Fruit fly (Drosophila melanogaster) whole organism, wandering third instar larva: ENCODE measurements around the gene CG4278.

Experiments used
- Abd-B ChIP-seq: fragments of >200 bp; optimal IDR thresholded peaks from 2 replicates; lab custom pipeline; 2017; ENCODE audit warnings: missing biosample characterization, missing genetic modification characterization
- CG32264 ChIP-seq: fragments of 200-800 bp; sonication (Bioruptor generic); optimal IDR thresholded peaks from 2 replicates; lab custom pipeline; 2016; ENCODE audit warnings: missing biosample characterization, missing genetic modification characterization
- CG9705 ChIP-seq: fragments of 200-800 bp; sonication (Bioruptor generic); optimal IDR thresholded peaks from 2 replicates; lab custom pipeline; 2018; ENCODE audit warnings: missing biosample characterization, mild to moderate bottlenecking, missing genetic modification characterization
- CrebA ChIP-seq: fragments of 200-800 bp; sonication (Bioruptor generic); optimal IDR thresholded peaks from 2 replicates; lab custom pipeline; 2016; ENCODE audit warnings: missing biosample characterization, mild to moderate bottlenecking, missing genetic modification characterization, borderline replicate concordance
- Dfd ChIP-seq: fragments of >200 bp; optimal IDR thresholded peaks from 2 replicates; lab custom pipeline; 2017; ENCODE audit warnings: missing biosample characterization, missing genetic modification characterization
- Dif ChIP-seq: fragments of 200-275, 200-300 bp; sonication (Bioruptor generic); optimal IDR thresholded peaks from 2 replicates; lab custom pipeline; 2018; ENCODE audit warnings: missing biosample characterization, missing genetic modification characterization; ENCODE audit not compliant: partially characterized antibody
- GATAd ChIP-seq: sonication (Bioruptor generic); optimal IDR thresholded peaks from 2 replicates; lab custom pipeline; 2016; ENCODE audit warnings: missing biosample characterization, missing genetic modification characterization
- HLH106 ChIP-seq: fragments of 200-800 bp; optimal IDR thresholded peaks from 3 replicates; lab custom pipeline; 2019; ENCODE audit warnings: missing biosample characterization, mild to moderate bottlenecking, missing genetic modification characterization, moderate library complexity
- Hnf4 ChIP-seq: fragments of 200-800 bp; sonication (Bioruptor generic); optimal IDR thresholded peaks from 2 replicates; lab custom pipeline; 2016; ENCODE audit warnings: missing biosample characterization, mild to moderate bottlenecking, missing genetic modification characterization
- Hr78 ChIP-seq: fragments of >200 bp; optimal IDR thresholded peaks from 2 replicates; lab custom pipeline; 2017; ENCODE audit warnings: missing biosample characterization, missing genetic modification characterization
- Hr83 ChIP-seq: fragments of 200-300 bp; sonication (Bioruptor generic); optimal IDR thresholded peaks from 2 replicates; lab custom pipeline; 2016; ENCODE audit warnings: missing biosample characterization, mild to moderate bottlenecking, missing genetic modification characterization, moderate library complexity; ENCODE audit not compliant: poor library complexity, severe bottlenecking
- Jra ChIP-seq: sonication (Bioruptor generic); optimal IDR thresholded peaks from 2 replicates; lab custom pipeline; 2016; ENCODE audit warnings: missing biosample characterization, missing genetic modification characterization
- Mio ChIP-seq: sonication (Bioruptor generic); optimal IDR thresholded peaks from 2 replicates; lab custom pipeline; 2016; ENCODE audit warnings: missing biosample characterization, missing genetic modification characterization
- Myc ChIP-seq: fragments of >200 bp; optimal IDR thresholded peaks from 2 replicates; lab custom pipeline; 2017
- N ChIP-seq: fragments of >200 bp; optimal IDR thresholded peaks from 2 replicates; lab custom pipeline; 2018; ENCODE audit warnings: missing biosample characterization, missing external identifiers, missing genetic modification characterization
- OdsH ChIP-seq: fragments of 200-800 bp; sonication (Bioruptor generic); optimal IDR thresholded peaks from 2 replicates; lab custom pipeline; 2016; ENCODE audit warnings: missing biosample characterization, mild to moderate bottlenecking, missing genetic modification characterization
- Rel ChIP-seq, 2 experiments: fragments of 200-800 bp; sonication (Bioruptor generic) in 1 of 2; optimal IDR thresholded peaks; 2 replicates in 1 of 2; 3 replicates in 1 of 2; lab custom pipeline; 2016 to 2019; ENCODE audit warnings: mild to moderate bottlenecking in 2 of 2, missing biosample characterization in 2 of 2, missing genetic modification characterization in 2 of 2, moderate library complexity in 1 of 2
- Sp1 ChIP-seq: fragments of 200-800 bp; sonication (Bioruptor generic); optimal IDR thresholded peaks from 3 replicates; lab custom pipeline; 2019; ENCODE audit warnings: missing biosample characterization, mild to moderate bottlenecking, missing genetic modification characterization, moderate library complexity
- Vsx2 ChIP-seq: fragments of 200-300, 225-300 bp; sonication (Bioruptor generic); optimal IDR thresholded peaks from 2 replicates; lab custom pipeline; 2018; ENCODE audit warnings: missing biosample characterization, missing genetic modification characterization; ENCODE audit not compliant: partially characterized antibody
- br ChIP-seq: fragments of 200-800 bp; sonication (Bioruptor generic); optimal IDR thresholded peaks from 2 replicates; lab custom pipeline; 2016; ENCODE audit warnings: missing biosample characterization, missing genetic modification characterization
- brk ChIP-seq: fragments of 200-800 bp; sonication (Bioruptor generic); optimal IDR thresholded peaks from 2 replicates; lab custom pipeline; 2016; ENCODE audit warnings: missing biosample characterization, mild to moderate bottlenecking, missing genetic modification characterization
- dl ChIP-seq, 2 experiments: fragments of 175-275, 200-275 bp in 1 of 2; fragments of 200-275 bp in 1 of 2; sonication (Bioruptor generic); optimal IDR thresholded peaks; lab custom pipeline; 2018; ENCODE audit warnings: mild to moderate bottlenecking in 2 of 2, missing biosample characterization in 2 of 2, missing genetic modification characterization in 2 of 2, moderate library complexity in 2 of 2; ENCODE audit not compliant: partially characterized antibody in 2 of 2, insufficient read depth in 1 of 2
- dmrt93B ChIP-seq: fragments of 200-800 bp; sonication (Bioruptor generic); optimal IDR thresholded peaks from 2 replicates; lab custom pipeline; 2018; ENCODE audit warnings: missing biosample characterization, mild to moderate bottlenecking, missing genetic modification characterization
- dsf ChIP-seq: sonication (Bioruptor generic); optimal IDR thresholded peaks from 2 replicates; lab custom pipeline; 2016; ENCODE audit warnings: missing biosample characterization, missing genetic modification characterization, borderline replicate concordance
- ey ChIP-seq: fragments of 200-800 bp; sonication (Bioruptor generic); optimal IDR thresholded peaks from 2 replicates; lab custom pipeline; 2016; ENCODE audit warnings: missing biosample characterization, missing genetic modification characterization
- foxo ChIP-seq, 2 experiments: fragments of 200-800 bp; sonication (Bioruptor generic); optimal IDR thresholded peaks; 2 replicates in 1 of 2; 3 replicates in 1 of 2; lab custom pipeline; 2016 to 2017; ENCODE audit warnings: missing biosample characterization in 2 of 2, missing genetic modification characterization in 2 of 2
- fru ChIP-seq: fragments of 200-800 bp; sonication (Bioruptor generic); optimal IDR thresholded peaks from 3 replicates; lab custom pipeline; 2016; ENCODE audit warnings: missing biosample characterization, mild to moderate bottlenecking, missing genetic modification characterization
- h ChIP-seq: fragments of 200-800 bp; sonication (Bioruptor generic); optimal IDR thresholded peaks from 3 replicates; lab custom pipeline; 2016; ENCODE audit warnings: missing biosample characterization, mild to moderate bottlenecking, missing genetic modification characterization
- jim ChIP-seq: fragments of 175-275, 200-325 bp; sonication (Bioruptor generic); optimal IDR thresholded peaks from 2 replicates; lab custom pipeline; 2016; ENCODE audit warnings: missing biosample characterization, mild to moderate bottlenecking, missing genetic modification characterization
- lola ChIP-seq: fragments of >200 bp; optimal IDR thresholded peaks from 2 replicates; lab custom pipeline; 2017; ENCODE audit warnings: missing biosample characterization, missing genetic modification characterization
- pan ChIP-seq: fragments of >200 bp; optimal IDR thresholded peaks from 2 replicates; lab custom pipeline; 2017
- psq ChIP-seq: fragments of 200-800 bp; sonication (Bioruptor generic); optimal IDR thresholded peaks from 3 replicates; lab custom pipeline; 2017; ENCODE audit warnings: missing biosample characterization, mild to moderate bottlenecking, missing genetic modification characterization, moderate library complexity
- rgr ChIP-seq: fragments of 200-800 bp; sonication (Bioruptor generic); optimal IDR thresholded peaks from 3 replicates; lab custom pipeline; 2016; ENCODE audit warnings: missing biosample characterization, mild to moderate bottlenecking, missing genetic modification characterization
- sage ChIP-seq: fragments of 200-800 bp; sonication (Bioruptor generic); optimal IDR thresholded peaks from 2 replicates; lab custom pipeline; 2016; ENCODE audit warnings: missing biosample characterization, mild to moderate bottlenecking, missing genetic modification characterization
- sv ChIP-seq: fragments of 200-800 bp; sonication (Bioruptor generic); optimal IDR thresholded peaks from 3 replicates; lab custom pipeline; 2016; ENCODE audit warnings: missing biosample characterization, missing genetic modification characterization
- tai ChIP-seq: sonication (Bioruptor generic); optimal IDR thresholded peaks from 2 replicates; lab custom pipeline; 2016; ENCODE audit warnings: missing biosample characterization, missing genetic modification characterization
- usp ChIP-seq: fragments of >200 bp; optimal IDR thresholded peaks from 2 replicates; lab custom pipeline; 2017; ENCODE audit warnings: missing biosample characterization, missing genetic modification characterization
- woc ChIP-seq: sonication (Bioruptor generic); optimal IDR thresholded peaks from 2 replicates; lab custom pipeline; 2016; ENCODE audit warnings: missing biosample characterization, mild to moderate bottlenecking, missing genetic modification characterization

The CG4278 gene

dm6 chr2L:16302773-16303279 lies 24.0 kb upstream of the CG4278 start, which contains the start of gene GMF:
Gene GMF (minus strand): TSS chr2L:16302954.
- TF ChIP-seq fru (GFP tag; lab: Kevin White, UChicago), result no peak
- peak in 1 of 2 experiments; percentile 62 for TF ChIP-seq foxo (GFP tag; optimal IDR thresholded peaks at IDR 0.05; lab: Kevin White, UChicago)
- TF ChIP-seq OdsH, result no peak
- TF ChIP-seq Jra (GFP tag; lab: Kevin White, UChicago), result peak; percentile 67
- TF ChIP-seq Sp1 (GFP tag; lab: Kevin White, UChicago), result peak; percentile 51
- TF ChIP-seq Rel (GFP tag; optimal IDR thresholded peaks at IDR 0.05; lab: Kevin White, UChicago), result no peak
- TF ChIP-seq Rel (tag; optimal IDR thresholded peaks at IDR 0.05; lab: Kevin White, UChicago), result peak; percentile 20
- peak; percentile 57 for TF ChIP-seq woc
- TF ChIP-seq tai (GFP tag; lab: Kevin White, UChicago), result no peak
- TF ChIP-seq N, result no peak
- peak; percentile 23 for TF ChIP-seq dsf (GFP tag; lab: Kevin White, UChicago)
- TF ChIP-seq GATAd (GFP tag; lab: Kevin White, UChicago), result no peak
- TF ChIP-seq jim (GFP tag; lab: Kevin White, UChicago), result no peak
- TF ChIP-seq HLH106 (tag; lab: Kevin White, UChicago), result peak; percentile 30
- peak; percentile 64 for TF ChIP-seq rgr (GFP tag; lab: Kevin White, UChicago)
- peak; percentile 21 for TF ChIP-seq psq (GFP tag; lab: Kevin White, UChicago)
- TF ChIP-seq ey (GFP tag; lab: Kevin White, UChicago), result peak; percentile 19
- TF ChIP-seq CG9705 (GFP tag; lab: Kevin White, UChicago), result no peak
- no peak for TF ChIP-seq Abd-B (GFP tag; lab: Kevin White, UChicago)
- TF ChIP-seq CrebA (GFP tag; lab: Kevin White, UChicago), result no peak
- TF ChIP-seq Hnf4 (GFP tag; lab: Kevin White, UChicago), result peak; percentile 58

dm6 chr2L:16307026-16307703 lies 19.7 kb upstream of the CG4278 start, which contains the start of the genes CG5861 and Syx5:
Gene CG5861 (minus strand): TSS chr2L:16307298.
Gene Syx5 (plus strand): TSS chr2L:16307346.
- no peak for TF ChIP-seq br (GFP tag; lab: Kevin White, UChicago)
- peak; percentile 66 for TF ChIP-seq psq (GFP tag; lab: Kevin White, UChicago)
- no peak for TF ChIP-seq fru (GFP tag; lab: Kevin White, UChicago)
- peak; percentile 70 for TF ChIP-seq HLH106 (tag; lab: Kevin White, UChicago)
- peak; percentile 53 for TF ChIP-seq CG9705 (GFP tag; lab: Kevin White, UChicago)
- TF ChIP-seq woc, result peak; percentile 45
- peak; percentile 63 for TF ChIP-seq sage (GFP tag; lab: Kevin White, UChicago)
- peak; percentile 8 for TF ChIP-seq Dif (GFP tag; lab: Kevin White, UChicago)
- TF ChIP-seq brk, result no peak
- TF ChIP-seq Dfd (GFP tag; lab: Kevin White, UChicago), result no peak
- no peak for TF ChIP-seq Abd-B (GFP tag; lab: Kevin White, UChicago)
- no peak for TF ChIP-seq dmrt93B (GFP tag; lab: Kevin White, UChicago)
- no peak for TF ChIP-seq lola (GFP tag; lab: Kevin White, UChicago)
- peak; percentile 38 for TF ChIP-seq Myc (lab: Kevin White, UChicago)
- peak in 1 of 2 experiments; percentile 65 for TF ChIP-seq foxo (GFP tag; optimal IDR thresholded peaks at IDR 0.05; lab: Kevin White, UChicago)
- TF ChIP-seq pan (lab: Kevin White, UChicago), result no peak
- no peak for TF ChIP-seq dl (GFP tag; optimal IDR thresholded peaks at IDR 0.05; lab: Kevin White, UChicago; ENCODE audit: insufficient read depth in 1 of 2, partially characterized antibody in 2 of 2)
- no peak for TF ChIP-seq sv
- TF ChIP-seq Vsx2 (GFP tag; lab: Kevin White, UChicago), result no peak
- TF ChIP-seq h, result no peak
- peak; percentile 30 for TF ChIP-seq ey (GFP tag; lab: Kevin White, UChicago)
- peak; percentile 70 for TF ChIP-seq Jra (GFP tag; lab: Kevin White, UChicago)
- no peak for TF ChIP-seq GATAd (GFP tag; lab: Kevin White, UChicago)
- no peak for TF ChIP-seq N
- TF ChIP-seq Sp1 (GFP tag; lab: Kevin White, UChicago), result peak; percentile 46
- TF ChIP-seq CrebA (GFP tag; lab: Kevin White, UChicago), result no peak
- TF ChIP-seq OdsH, result peak; percentile 25
- no peak for TF ChIP-seq jim (GFP tag; lab: Kevin White, UChicago)
- no peak for TF ChIP-seq Mio
- TF ChIP-seq dsf (GFP tag; lab: Kevin White, UChicago), result no peak
- peak; percentile 61 for TF ChIP-seq rgr (GFP tag; lab: Kevin White, UChicago)
- TF ChIP-seq Hr78 (GFP tag; lab: Kevin White, UChicago), result no peak
- TF ChIP-seq CG32264 (GFP tag; lab: Kevin White, UChicago), result peak; percentile 6
- no peak for TF ChIP-seq Rel (GFP tag; optimal IDR thresholded peaks at IDR 0.05; lab: Kevin White, UChicago)
- peak; percentile 42 for TF ChIP-seq Rel (tag; optimal IDR thresholded peaks at IDR 0.05; lab: Kevin White, UChicago)
- no peak for TF ChIP-seq tai (GFP tag; lab: Kevin White, UChicago)
- TF ChIP-seq Hr83 (GFP tag; lab: Kevin White, UChicago), result no peak
- TF ChIP-seq Hnf4 (GFP tag; lab: Kevin White, UChicago), result peak; percentile 59
- no peak for TF ChIP-seq usp
